Fruit fly (Drosophila melanogaster): ENCODE measurements around the gene Syx7.

Syx7 gene

DNA sequence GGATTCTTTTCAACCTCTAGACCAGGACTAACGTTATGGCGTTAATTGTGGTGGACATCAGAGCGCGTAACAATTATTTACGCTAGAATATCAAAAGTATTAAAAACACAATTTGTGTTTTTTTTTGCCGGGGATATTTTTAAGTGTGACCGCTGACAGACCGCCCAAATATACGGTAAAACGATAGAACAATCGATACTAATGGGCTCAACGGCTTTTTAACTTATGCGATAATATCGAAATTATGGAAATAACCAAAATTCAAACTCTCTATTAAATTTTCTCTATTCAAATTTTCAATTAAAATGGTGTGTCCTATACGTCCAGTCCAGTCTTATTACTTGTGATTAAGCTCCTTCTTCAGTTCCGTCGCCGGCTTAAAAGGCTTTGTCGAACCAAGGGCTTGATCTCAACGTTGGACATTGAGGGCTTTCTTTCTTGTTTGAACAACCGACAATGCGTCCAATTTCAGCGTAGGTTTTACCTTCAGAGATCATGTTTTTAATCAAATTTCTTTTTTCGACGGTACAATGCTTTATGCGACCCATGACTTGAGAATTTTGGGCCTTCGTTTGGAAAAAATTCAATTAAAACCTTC lies 4.3 kb upstream of the Syx7 start, which contains the start of gene CG5664:
TSS of gene CG5664 (minus strand) at position 148 of the 598 bp plus-strand sequence.
- TF ChIP-seq Asciz (GFP tag; optimal IDR thresholded peaks at IDR 0.05) = no peak
- TF ChIP-seq ato (GFP tag; IDR thresholded peaks at IDR 0.05; ENCODE audit: partially characterized antibody) = 0 out of 2 replicates have a peak, but pooled peaks have one; percentile 36
- TF ChIP-seq vnd (GFP tag; IDR thresholded peaks at IDR 0.05; ENCODE audit: partially characterized antibody) = peak; percentile 69
- peak; percentile 28 for TF ChIP-seq CG12659 (GFP tag; optimal IDR thresholded peaks at IDR 0.05)
- peak; percentile 71; the same call in 2 of the 3 replicates for TF ChIP-seq Doc3 (GFP tag; IDR thresholded peaks at IDR 0.05; ENCODE audit: partially characterized antibody)
- peak; percentile 72 for TF ChIP-seq trem (tag; optimal IDR thresholded peaks at IDR 0.05)
- TF ChIP-seq sna (GFP tag; IDR thresholded peaks at IDR 0.05; ENCODE audit: partially characterized antibody) = peak; percentile 85
- peak; percentile 7 for TF ChIP-seq CG33213 (GFP tag; optimal IDR thresholded peaks at IDR 0.05)
- TF ChIP-seq bbx (GFP tag; IDR thresholded peaks at IDR 0.05; ENCODE audit: partially characterized antibody) = peak; percentile 79
- TF ChIP-seq lilli (GFP tag; optimal IDR thresholded peaks at IDR 0.05) = no peak
- TF ChIP-seq Dll (GFP tag; IDR thresholded peaks at IDR 0.05; ENCODE audit: partially characterized antibody) = peak; percentile 89
- TF ChIP-seq ham (GFP tag; IDR thresholded peaks at IDR 0.05) = no peak
- no peak for TF ChIP-seq ab (GFP tag; optimal IDR thresholded peaks at IDR 0.05)
- peak; percentile 35; the same call in 1 of the 2 replicates for TF ChIP-seq nerfin-2 (GFP tag; IDR thresholded peaks at IDR 0.05; ENCODE audit: partially characterized antibody)
- peak; percentile 79 for TF ChIP-seq CG34224 (GFP tag; IDR thresholded peaks at IDR 0.05; ENCODE audit: partially characterized antibody)
- peak; percentile 79 for TF ChIP-seq Dp (GFP tag; optimal IDR thresholded peaks at IDR 0.05)
- peak; percentile 58; the same call in 1 of the 3 replicates for TF ChIP-seq hb (GFP tag; IDR thresholded peaks at IDR 0.05; ENCODE audit: partially characterized antibody)
- TF ChIP-seq inv (GFP tag; IDR thresholded peaks at IDR 0.05; ENCODE audit: partially characterized antibody) = peak; percentile 76
- TF ChIP-seq Ets97D (GFP tag; optimal IDR thresholded peaks at IDR 0.05) = peak; percentile 29
- no peak for TF ChIP-seq CG1233 (GFP tag; optimal IDR thresholded peaks at IDR 0.05)
- no peak for TF ChIP-seq slbo (GFP tag; IDR thresholded peaks at IDR 0.05)
- peak; percentile 83 for TF ChIP-seq BEAF-32 (GFP tag; optimal IDR thresholded peaks at IDR 0.05)
- TF ChIP-seq tna (GFP tag; IDR thresholded peaks at IDR 0.05; ENCODE audit: partially characterized antibody) = peak; percentile 68
- peak; percentile 7 for TF ChIP-seq nmo (GFP tag; optimal IDR thresholded peaks at IDR 0.05)
- TF ChIP-seq exex (tag; optimal IDR thresholded peaks at IDR 0.05) = no peak
- TF ChIP-seq pzg (GFP tag; optimal IDR thresholded peaks at IDR 0.05) = peak; percentile 56
- peak; percentile 79 for TF ChIP-seq hbn (GFP tag; IDR thresholded peaks at IDR 0.05; ENCODE audit: partially characterized antibody)
- no peak for TF ChIP-seq CG3995 (GFP tag; optimal IDR thresholded peaks at IDR 0.05)
- no peak for TF ChIP-seq tap (tag; optimal IDR thresholded peaks at IDR 0.05)
- no peak for TF ChIP-seq CG7271 (tag; optimal IDR thresholded peaks at IDR 0.05)
- TF ChIP-seq CG6791 (GFP tag; IDR thresholded peaks at IDR 0.05; ENCODE audit: partially characterized antibody) = peak; percentile 80
- TF ChIP-seq CG14860 (GFP tag; IDR thresholded peaks at IDR 0.05; ENCODE audit: partially characterized antibody) = 0 out of 3 replicates have a peak, but pooled peaks have one; percentile 54
- peak; percentile 78 for TF ChIP-seq HLH4C (GFP tag; IDR thresholded peaks at IDR 0.05; ENCODE audit: partially characterized antibody)
- TF ChIP-seq amos (GFP tag; IDR thresholded peaks at IDR 0.05; ENCODE audit: partially characterized antibody) = peak; percentile 85
- TF ChIP-seq MBD-R2 (GFP tag; IDR thresholded peaks at IDR 0.05) = peak; percentile 52; the same call in 1 of the 2 replicates
- peak; percentile 82 for TF ChIP-seq unc-4 (GFP tag; IDR thresholded peaks at IDR 0.05; ENCODE audit: partially characterized antibody)
- TF ChIP-seq CG13287 (GFP tag; IDR thresholded peaks at IDR 0.05; ENCODE audit: partially characterized antibody) = peak; percentile 88
- peak; percentile 95 for TF ChIP-seq Myb (GFP tag; optimal IDR thresholded peaks at IDR 0.05)
- peak; percentile 40 for TF ChIP-seq CG2116 (GFP tag; optimal IDR thresholded peaks at IDR 0.05)
- TF ChIP-seq CG5245 (GFP tag; optimal IDR thresholded peaks at IDR 0.05) = no peak
- peak; percentile 81 for TF ChIP-seq E2f2 (GFP tag; IDR thresholded peaks at IDR 0.05)
- TF ChIP-seq Med (GFP tag) = peak; percentile 48
- peak; percentile 66 for TF ChIP-seq Dref (GFP tag; IDR thresholded peaks at IDR 0.05)
- no peak for TF ChIP-seq pum (GFP tag; optimal IDR thresholded peaks at IDR 0.05)
- no peak for TF ChIP-seq CG12219 (GFP tag; optimal IDR thresholded peaks at IDR 0.05)
- no peak for TF ChIP-seq CG3065 (GFP tag; optimal IDR thresholded peaks at IDR 0.05)
- TF ChIP-seq CG9797 (GFP tag; optimal IDR thresholded peaks at IDR 0.05) = peak; percentile 31
